Fruit fly (Drosophila melanogaster) whole organism, wandering third instar larva: ENCODE results near the gene Art4.

ENCODE experiments used
- CrebA ChIP-seq: fragments of 200-800 bp; sonication (Bioruptor generic); optimal IDR thresholded peaks from 2 replicates; lab custom pipeline; 2016; ENCODE audit warnings: missing biosample characterization, mild to moderate bottlenecking, missing genetic modification characterization, borderline replicate concordance
- Dfd ChIP-seq: fragments of >200 bp; optimal IDR thresholded peaks from 2 replicates; lab custom pipeline; 2017; ENCODE audit warnings: missing biosample characterization, missing genetic modification characterization
- Hnf4 ChIP-seq: fragments of 200-800 bp; sonication (Bioruptor generic); optimal IDR thresholded peaks from 2 replicates; lab custom pipeline; 2016; ENCODE audit warnings: missing biosample characterization, mild to moderate bottlenecking, missing genetic modification characterization
- Hr78 ChIP-seq: fragments of >200 bp; optimal IDR thresholded peaks from 2 replicates; lab custom pipeline; 2017; ENCODE audit warnings: missing biosample characterization, missing genetic modification characterization
- Hr83 ChIP-seq: fragments of 200-300 bp; sonication (Bioruptor generic); optimal IDR thresholded peaks from 2 replicates; lab custom pipeline; 2016; ENCODE audit warnings: missing biosample characterization, mild to moderate bottlenecking, missing genetic modification characterization, moderate library complexity; ENCODE audit not compliant: poor library complexity, severe bottlenecking
- Jra ChIP-seq: sonication (Bioruptor generic); optimal IDR thresholded peaks from 2 replicates; lab custom pipeline; 2016; ENCODE audit warnings: missing biosample characterization, missing genetic modification characterization
- Myc ChIP-seq: fragments of >200 bp; optimal IDR thresholded peaks from 2 replicates; lab custom pipeline; 2017
- Vsx2 ChIP-seq: fragments of 200-300, 225-300 bp; sonication (Bioruptor generic); optimal IDR thresholded peaks from 2 replicates; lab custom pipeline; 2018; ENCODE audit warnings: missing biosample characterization, missing genetic modification characterization; ENCODE audit not compliant: partially characterized antibody
- ey ChIP-seq: fragments of 200-800 bp; sonication (Bioruptor generic); optimal IDR thresholded peaks from 2 replicates; lab custom pipeline; 2016; ENCODE audit warnings: missing biosample characterization, missing genetic modification characterization
- fru ChIP-seq: fragments of 200-800 bp; sonication (Bioruptor generic); optimal IDR thresholded peaks from 3 replicates; lab custom pipeline; 2016; ENCODE audit warnings: missing biosample characterization, mild to moderate bottlenecking, missing genetic modification characterization
- h ChIP-seq: fragments of 200-800 bp; sonication (Bioruptor generic); optimal IDR thresholded peaks from 3 replicates; lab custom pipeline; 2016; ENCODE audit warnings: missing biosample characterization, mild to moderate bottlenecking, missing genetic modification characterization
- jim ChIP-seq: fragments of 175-275, 200-325 bp; sonication (Bioruptor generic); optimal IDR thresholded peaks from 2 replicates; lab custom pipeline; 2016; ENCODE audit warnings: missing biosample characterization, mild to moderate bottlenecking, missing genetic modification characterization
- lola ChIP-seq: fragments of >200 bp; optimal IDR thresholded peaks from 2 replicates; lab custom pipeline; 2017; ENCODE audit warnings: missing biosample characterization, missing genetic modification characterization
- usp ChIP-seq: fragments of >200 bp; optimal IDR thresholded peaks from 2 replicates; lab custom pipeline; 2017; ENCODE audit warnings: missing biosample characterization, missing genetic modification characterization

DNA sequence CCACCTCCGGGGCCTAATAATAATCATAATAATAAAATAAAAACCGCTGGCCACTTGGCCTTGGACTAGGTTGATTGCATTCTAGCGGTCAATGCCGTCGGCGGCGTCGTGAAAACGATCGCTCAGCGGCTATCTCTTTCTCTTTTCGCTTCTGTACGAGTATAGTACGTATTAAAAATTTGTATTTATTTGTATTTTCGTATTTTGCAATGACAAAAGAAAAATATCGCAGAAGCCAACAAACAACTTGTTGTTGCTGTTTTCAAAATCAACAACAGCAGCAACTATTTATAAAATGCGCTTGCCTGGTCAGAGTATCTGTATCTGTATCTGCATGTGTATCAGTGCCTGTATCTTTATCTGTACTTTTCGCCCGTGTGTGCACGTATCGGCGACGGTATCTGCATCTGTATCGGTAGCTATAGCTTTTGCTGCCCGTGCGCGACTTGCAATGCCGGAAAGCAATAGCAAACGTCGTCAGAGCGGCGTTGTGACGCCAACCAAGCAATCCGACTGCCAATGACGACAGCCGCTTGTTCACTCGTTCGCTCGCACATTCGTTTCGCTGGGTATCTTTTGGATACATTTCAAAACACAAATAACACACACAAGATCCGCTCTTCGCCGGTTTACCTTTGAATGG is 31.1 kb downstream of the Art4 start:
- TF ChIP-seq ey (GFP tag; lab: Kevin White, UChicago): no peak
- TF ChIP-seq lola (GFP tag; lab: Kevin White, UChicago): no peak
- peak; percentile 80 for TF ChIP-seq h (GFP tag; lab: Kevin White, UChicago)
- peak; percentile 87 for TF ChIP-seq CrebA (GFP tag; lab: Kevin White, UChicago)
- TF ChIP-seq Hr78 (GFP tag; lab: Kevin White, UChicago): no peak
- no peak for TF ChIP-seq Myc (lab: Kevin White, UChicago)
- no peak for TF ChIP-seq usp (GFP tag; lab: Kevin White, UChicago)
- no peak for TF ChIP-seq Vsx2
- no peak for TF ChIP-seq Jra (GFP tag; lab: Kevin White, UChicago)
- peak; percentile 27 for TF ChIP-seq fru (GFP tag; lab: Kevin White, UChicago)
- peak; percentile 35 for TF ChIP-seq Hnf4 (GFP tag; lab: Kevin White, UChicago)
- peak; percentile 66 for TF ChIP-seq Hr83 (GFP tag; lab: Kevin White, UChicago)
- no peak for TF ChIP-seq jim (GFP tag; lab: Kevin White, UChicago)
- TF ChIP-seq Dfd (GFP tag; lab: Kevin White, UChicago): no peak
